Worm (Caenorhabditis elegans) whole organism, L3 larva: Measurements from ENCODE around the gene paml-1.
"Not testable (repeated sequence)": the region's sequence is repeated elsewhere in the genome, so short reads cannot be mapped to it uniquely, and the experiment has no call there.

ENCODE experiments used
- ZK546.5 ChIP-seq: sonication (generic microtip); optimal IDR thresholded peaks from 2 replicates; lab custom pipeline; 2017; ENCODE audit warnings: missing biosample characterization, missing genetic modification characterization
- aly-2 ChIP-seq: fragments of 150-350 bp; optimal IDR thresholded peaks from 2 replicates; lab custom pipeline; 2014; ENCODE audit warnings: missing biosample characterization, missing genetic modification characterization
- ama-1 ChIP-seq: fragments of 150-350 bp; optimal IDR thresholded peaks from 2 replicates; lab custom pipeline; 2018
- ceh-28 ChIP-seq: fragments of 150-350 bp; optimal IDR thresholded peaks from 2 replicates; lab custom pipeline; 2014; ENCODE audit warnings: missing biosample characterization, missing genetic modification reagents, missing genetic modification characterization
- ceh-82 ChIP-seq: fragments of 150-350 bp; optimal IDR thresholded peaks from 2 replicates; lab custom pipeline; 2014; ENCODE audit warnings: missing biosample characterization, missing genetic modification characterization
- ceh-9 ChIP-seq: sonication (generic microtip); optimal IDR thresholded peaks from 2 replicates; lab custom pipeline; 2018; ENCODE audit warnings: missing biosample characterization, missing genetic modification characterization
- daf-12 ChIP-seq: fragments of 150-350 bp; optimal IDR thresholded peaks from 2 replicates; lab custom pipeline; 2014; ENCODE audit warnings: missing biosample characterization, missing genetic modification reagents, missing genetic modification characterization
- egl-27 ChIP-seq: sonication (generic microtip); optimal IDR thresholded peaks from 4 replicates; lab custom pipeline; 2017; ENCODE audit warnings: missing biosample characterization, missing genetic modification reagents, missing genetic modification characterization
- egl-5 ChIP-seq: fragments of 150-350 bp; optimal IDR thresholded peaks from 2 replicates; lab custom pipeline; 2017; ENCODE audit warnings: missing biosample characterization, missing genetic modification reagents, missing genetic modification characterization, inconsistent platforms
- elt-1 ChIP-seq: fragments of 150-350 bp; optimal IDR thresholded peaks from 2 replicates; lab custom pipeline; 2014; ENCODE audit warnings: missing biosample characterization, missing genetic modification characterization
- elt-2 ChIP-seq: sonication (generic microtip); optimal IDR thresholded peaks from 2 replicates; lab custom pipeline; 2016; ENCODE audit warnings: missing genetic modification reagents, mild to moderate bottlenecking, missing genetic modification characterization, missing compliant biosample characterization
- elt-3 ChIP-seq, 3 experiments: fragments of 150-350 bp in 1 of 3; sonication (generic microtip) in 2 of 3; optimal IDR thresholded peaks; 2 replicates in 2 of 3; 4 replicates in 1 of 3; lab custom pipeline; 2014 to 2017; ENCODE audit warnings: missing biosample characterization in 3 of 3, missing genetic modification characterization in 3 of 3
- fkh-10 ChIP-seq: sonication (generic microtip); optimal IDR thresholded peaks from 2 replicates; lab custom pipeline; 2017; ENCODE audit warnings: missing biosample characterization, missing genetic modification reagents, missing genetic modification characterization
- fkh-2 ChIP-seq: fragments of 150-350 bp; optimal IDR thresholded peaks from 2 replicates; lab custom pipeline; 2014; ENCODE audit warnings: missing biosample characterization, missing genetic modification reagents, missing genetic modification characterization
- hmg-11 ChIP-seq: sonication (generic microtip); optimal IDR thresholded peaks from 2 replicates; lab custom pipeline; 2016; ENCODE audit warnings: missing genetic modification characterization, missing compliant biosample characterization
- jun-1 ChIP-seq: fragments of 150-350 bp; optimal IDR thresholded peaks from 2 replicates; lab custom pipeline; 2014; ENCODE audit warnings: missing biosample characterization, missing genetic modification reagents, missing genetic modification characterization
- lin-15B ChIP-seq: fragments of 150-350 bp; optimal IDR thresholded peaks from 2 replicates; lab custom pipeline; 2014; ENCODE audit warnings: missing biosample characterization, missing genetic modification characterization
- lin-39 ChIP-seq: fragments of 150-350 bp; optimal IDR thresholded peaks from 2 replicates; lab custom pipeline; 2018; ENCODE audit warnings: missing biosample characterization, missing genetic modification reagents, missing genetic modification characterization
- lsy-12 ChIP-seq: sonication (generic microtip); optimal IDR thresholded peaks from 2 replicates; lab custom pipeline; 2016; ENCODE audit warnings: mild to moderate bottlenecking, missing genetic modification characterization, missing compliant biosample characterization
- mdl-1 ChIP-seq: fragments of 150-350 bp; optimal IDR thresholded peaks from 2 replicates; lab custom pipeline; 2014; ENCODE audit warnings: missing biosample characterization, missing genetic modification characterization
- mml-1 ChIP-seq: fragments of 150-350 bp; sonication (generic microtip); optimal IDR thresholded peaks from 3 replicates; lab custom pipeline; 2014; ENCODE audit warnings: missing biosample characterization, missing genetic modification characterization
- nfya-1 ChIP-seq: sonication (generic microtip); optimal IDR thresholded peaks from 2 replicates; lab custom pipeline; 2017; ENCODE audit warnings: missing genetic modification characterization, mild to moderate bottlenecking, missing compliant biosample characterization, antibody characterized with exemption, moderate library complexity; ENCODE audit not compliant: insufficient read depth
- nhr-11 ChIP-seq: fragments of 150-350 bp; optimal IDR thresholded peaks from 2 replicates; lab custom pipeline; 2014; ENCODE audit warnings: missing biosample characterization, missing genetic modification characterization
- nhr-23 ChIP-seq: fragments of 150-350 bp; optimal IDR thresholded peaks from 2 replicates; lab custom pipeline; 2014; ENCODE audit warnings: missing biosample characterization, missing genetic modification reagents, missing genetic modification characterization
- nhr-237 ChIP-seq: fragments of 150-350 bp; optimal IDR thresholded peaks from 2 replicates; lab custom pipeline; 2014; ENCODE audit warnings: missing biosample characterization, missing genetic modification characterization
- nhr-25 ChIP-seq: sonication (generic microtip); optimal IDR thresholded peaks from 2 replicates; lab custom pipeline; 2017; ENCODE audit warnings: missing biosample characterization, missing genetic modification characterization
- nhr-43 ChIP-seq: sonication (generic microtip); optimal IDR thresholded peaks from 2 replicates; lab custom pipeline; 2016; ENCODE audit warnings: mild to moderate bottlenecking, missing genetic modification characterization, missing compliant biosample characterization; ENCODE audit not compliant: poor library complexity, severe bottlenecking
- nhr-67 ChIP-seq: fragments of 150-350 bp; optimal IDR thresholded peaks from 2 replicates; lab custom pipeline; 2014; ENCODE audit warnings: missing biosample characterization, missing genetic modification characterization
- nhr-76 ChIP-seq: fragments of 150-350 bp; sonication (generic microtip); optimal IDR thresholded peaks from 5 replicates; lab custom pipeline; 2014; ENCODE audit warnings: missing biosample characterization, missing genetic modification characterization
- nhr-77 ChIP-seq: fragments of 150-350 bp; optimal IDR thresholded peaks from 2 replicates; lab custom pipeline; 2014; ENCODE audit warnings: missing biosample characterization, missing genetic modification characterization
- pha-4 ChIP-seq: fragments of 150-350 bp; optimal IDR thresholded peaks from 2 replicates; lab custom pipeline; 2014; ENCODE audit warnings: missing biosample characterization, missing genetic modification reagents, missing genetic modification characterization
- pqm-1 ChIP-seq: fragments of 150-350 bp; optimal IDR thresholded peaks from 2 replicates; lab custom pipeline; 2017; ENCODE audit warnings: missing biosample characterization, missing genetic modification characterization, inconsistent platforms
- sea-2 ChIP-seq: fragments of 150-350 bp; sonication (generic microtip); optimal IDR thresholded peaks from 4 replicates; lab custom pipeline; 2014; ENCODE audit warnings: missing biosample characterization, missing genetic modification reagents, missing genetic modification characterization
- skn-1 ChIP-seq: fragments of 150-350 bp; optimal IDR thresholded peaks from 2 replicates; lab custom pipeline; 2014; ENCODE audit warnings: missing biosample characterization, missing genetic modification characterization
- snpc-4 ChIP-seq: fragments of 150-350 bp; optimal IDR thresholded peaks from 2 replicates; lab custom pipeline; 2014; ENCODE audit warnings: missing biosample characterization, missing genetic modification characterization
- unc-39 ChIP-seq: sonication (generic microtip); optimal IDR thresholded peaks from 4 replicates; lab custom pipeline; 2017; ENCODE audit warnings: missing biosample characterization, missing genetic modification characterization
- unc-62 ChIP-seq: fragments of 150-350 bp; sonication (generic microtip); optimal IDR thresholded peaks from 4 replicates; lab custom pipeline; 2014; ENCODE audit warnings: missing biosample characterization, missing genetic modification reagents, missing genetic modification characterization
- ztf-11 ChIP-seq: fragments of 150-350 bp; optimal IDR thresholded peaks from 2 replicates; lab custom pipeline; 2014; ENCODE audit warnings: missing biosample characterization, missing genetic modification characterization
- ztf-4 ChIP-seq: fragments of 150-350 bp; optimal IDR thresholded peaks from 2 replicates; lab custom pipeline; 2014; ENCODE audit warnings: missing biosample characterization, missing genetic modification characterization

Gene paml-1

DNA sequence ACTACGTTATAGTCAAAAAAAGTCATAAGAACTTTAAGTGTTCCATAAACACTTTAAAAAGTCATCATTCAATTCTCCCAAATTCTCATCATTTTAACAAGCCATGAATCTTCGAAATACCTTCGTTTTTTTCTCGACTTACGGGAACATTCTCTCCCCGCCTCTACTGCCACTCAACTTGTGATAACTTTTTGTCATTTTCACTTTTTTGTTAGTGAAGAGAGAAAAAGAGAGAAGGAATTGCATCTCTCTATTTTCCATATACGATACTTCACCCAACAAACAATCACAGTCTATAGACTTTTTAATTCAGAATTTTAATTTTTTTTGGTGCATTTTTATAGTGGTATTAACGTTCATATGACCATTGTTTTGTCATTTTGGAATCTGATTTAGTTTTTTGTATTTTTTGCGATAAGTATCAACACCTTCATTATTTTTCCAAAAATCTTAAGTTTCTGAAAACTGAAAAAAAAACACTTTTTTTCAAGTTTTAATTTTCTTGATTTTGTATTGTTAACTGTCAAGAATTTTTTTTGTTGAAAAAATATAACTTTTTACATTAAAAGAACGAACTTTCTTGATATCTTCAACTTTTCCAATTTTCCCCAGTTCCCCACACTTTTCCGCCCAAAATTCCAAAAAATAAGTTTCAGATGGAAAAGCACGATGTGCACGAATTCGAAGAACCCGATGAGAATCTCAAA is 4.7 kb upstream of the paml-1 start, which contains the start of gene Y70G10A.3:
Gene Y70G10A.3 (plus strand): TSS at position 657 of the 707 bp plus-strand sequence.
- no peak for TF ChIP-seq elt-3 (tag; optimal IDR thresholded peaks at IDR 0.05; lab: Kevin White, UChicago)
- no peak for TF ChIP-seq ztf-11 (tag; lab: Kevin White, UChicago)
- TF ChIP-seq mdl-1 (tag; lab: Kevin White, UChicago), result no peak
- no peak for TF ChIP-seq nhr-67 (tag; lab: Kevin White, UChicago)
- no peak for TF ChIP-seq aly-2 (tag; lab: Kevin White, UChicago)
- no peak for TF ChIP-seq nhr-25
- no peak for TF ChIP-seq ama-1
- TF ChIP-seq fkh-2 (tag; lab: Kevin White, UChicago), result no peak
- TF ChIP-seq hmg-11, result no peak
- TF ChIP-seq nhr-237, result no peak
- TF ChIP-seq lin-15B, result no peak
- TF ChIP-seq ceh-82 (tag; lab: Kevin White, UChicago), result no peak
- no peak for TF ChIP-seq unc-39 (tag; lab: Kevin White, UChicago)
- no peak for TF ChIP-seq nhr-43 (tag; lab: Kevin White, UChicago)

ce11 chrIII:10236291-10236871 is 2.5 kb upstream of the paml-1 start:
- no peak for TF ChIP-seq sea-2 (GFP tag; lab: Kevin White, UChicago)
- TF ChIP-seq elt-1 (tag; lab: Kevin White, UChicago), result no peak
- no peak for TF ChIP-seq unc-62
- no peak for TF ChIP-seq nhr-77 (tag; lab: Kevin White, UChicago)
- peak; percentile 16 for TF ChIP-seq ztf-4 (tag; lab: Kevin White, UChicago)
- no peak for TF ChIP-seq nhr-237
- no peak for TF ChIP-seq mdl-1 (tag; lab: Kevin White, UChicago)
- TF ChIP-seq ceh-28, result no peak
- no peak for TF ChIP-seq hmg-11
- peak; percentile 37 for TF ChIP-seq ama-1
- TF ChIP-seq unc-39 (tag; lab: Kevin White, UChicago), result no peak
- TF ChIP-seq snpc-4 (tag; lab: Kevin White, UChicago), result no peak
- TF ChIP-seq ceh-9 (tag; lab: Kevin White, UChicago), result no peak
- peak; percentile 25 for TF ChIP-seq nhr-25
- no peak for TF ChIP-seq ZK546.5 (tag; lab: Kevin White, UChicago)
- no peak for TF ChIP-seq lin-15B
- TF ChIP-seq elt-2 (tag; lab: Kevin White, UChicago), result no peak
- TF ChIP-seq jun-1 (tag; lab: Kevin White, UChicago), result no peak
- peak; percentile 9 for TF ChIP-seq nhr-43 (tag; lab: Kevin White, UChicago)
- peak in 1 of 3 experiments; percentile 61 for TF ChIP-seq elt-3 (tag; optimal IDR thresholded peaks at IDR 0.05; lab: Kevin White, UChicago)
- no peak for TF ChIP-seq ceh-82 (tag; lab: Kevin White, UChicago)
- TF ChIP-seq ztf-11 (tag; lab: Kevin White, UChicago), result no peak
- no peak for TF ChIP-seq pqm-1 (tag; lab: Kevin White, UChicago)
- no peak for TF ChIP-seq egl-27 (tag; lab: Kevin White, UChicago)
- no peak for TF ChIP-seq daf-12 (tag; lab: Kevin White, UChicago)
- no peak for TF ChIP-seq fkh-2 (tag; lab: Kevin White, UChicago)
- TF ChIP-seq, all 47 proteins: peak for 5

DNA sequence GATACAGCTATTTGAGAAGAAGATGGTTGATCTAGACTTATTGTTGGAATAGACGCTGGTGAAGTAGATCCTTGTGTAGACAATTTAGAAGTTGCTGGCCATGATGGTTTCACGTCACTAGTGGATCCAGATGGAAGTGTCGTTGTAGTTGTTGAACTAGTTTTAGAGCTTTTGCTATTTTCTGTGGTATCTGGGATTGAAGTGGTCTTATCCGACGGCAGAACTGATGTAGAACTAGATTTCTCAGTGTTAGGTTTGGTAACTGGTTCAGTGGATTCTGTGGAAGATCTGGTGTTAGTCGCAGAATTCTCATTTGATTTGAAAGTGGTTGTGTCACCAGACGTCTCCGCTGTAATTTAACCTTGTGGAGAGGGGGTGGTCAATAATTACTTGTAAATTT is 2.2 kb downstream of the paml-1 start:
- no peak for TF ChIP-seq sea-2 (GFP tag; lab: Kevin White, UChicago)
- no peak for TF ChIP-seq nhr-11 (tag; lab: Kevin White, UChicago)
- TF ChIP-seq nhr-76, result no peak
- no peak for TF ChIP-seq ztf-4 (tag; lab: Kevin White, UChicago)
- TF ChIP-seq egl-5 (tag; lab: Kevin White, UChicago), result no peak
- TF ChIP-seq mml-1, result no peak

DNA sequence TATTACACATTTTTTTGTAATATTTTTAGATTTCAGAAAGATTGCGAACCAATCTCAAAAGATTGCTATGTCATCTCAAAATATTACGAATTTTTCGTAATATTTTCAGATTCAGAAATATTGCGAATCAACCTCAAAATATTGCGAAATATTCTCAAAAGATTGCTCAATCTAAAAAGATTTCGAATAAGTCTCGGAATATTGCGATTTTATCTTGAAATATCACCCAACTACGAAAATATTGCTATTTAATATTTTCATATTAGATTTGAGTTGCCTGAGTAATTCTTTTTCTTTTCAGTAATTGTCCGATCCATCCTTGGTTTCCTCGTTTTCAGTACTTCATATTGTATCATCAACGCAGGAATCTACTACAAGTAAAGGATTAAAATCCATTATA is 12.0 kb downstream of the paml-1 start, which contains the start of gene Y70G10A.4:
Gene Y70G10A.4 (plus strand): TSS at position 301 of the 400 bp plus-strand sequence.
- not testable (repeated sequence) for TF ChIP-seq ztf-11, elt-1, ZK546.5 (tag; lab: Kevin White, UChicago)

- TF ChIP-seq fkh-10 (GFP tag; lab: Kevin White, UChicago), result peak; percentile 70
- peak; percentile 94 for TF ChIP-seq lin-15B
- peak; percentile 68 for TF ChIP-seq pqm-1 (tag; lab: Kevin White, UChicago)
- TF ChIP-seq hmg-11, result peak; percentile 44
- no peak for TF ChIP-seq ztf-11 (tag; lab: Kevin White, UChicago)
- TF ChIP-seq nhr-43 (tag; lab: Kevin White, UChicago), result peak; percentile 59
- peak; percentile 90 for TF ChIP-seq lin-39
- no peak for TF ChIP-seq nhr-11 (tag; lab: Kevin White, UChicago)
- TF ChIP-seq nhr-67 (tag; lab: Kevin White, UChicago), result no peak
- TF ChIP-seq ama-1, result peak; percentile 15
- TF ChIP-seq nhr-25, result peak; percentile 54
- peak; percentile 81 for TF ChIP-seq skn-1
- peak; percentile 94 for TF ChIP-seq nhr-23 (tag; lab: Kevin White, UChicago)
- no peak for TF ChIP-seq lsy-12
- TF ChIP-seq ceh-82 (tag; lab: Kevin White, UChicago), result peak; percentile 20
- peak; percentile 97 for TF ChIP-seq egl-5 (tag; lab: Kevin White, UChicago)
- peak; percentile 97 for TF ChIP-seq nfya-1 (tag; lab: Kevin White, UChicago)
- TF ChIP-seq pha-4 (tag; lab: Kevin White, UChicago), result peak; percentile 97
- TF ChIP-seq snpc-4 (tag; lab: Kevin White, UChicago), result peak; percentile 44
Observed at ce11 chrIII:10218587-10218986, 15.3 kb downstream of the paml-1 start, which contains the start of the genes rde-4 and cox-14. Gene rde-4 (minus strand): TSS chrIII:10218646. Gene cox-14 (plus strand): TSS chrIII:10218942.
